Comparison of ENCODE assay signal across 1 fruit fly cellular context in the genomic region with DNA sequence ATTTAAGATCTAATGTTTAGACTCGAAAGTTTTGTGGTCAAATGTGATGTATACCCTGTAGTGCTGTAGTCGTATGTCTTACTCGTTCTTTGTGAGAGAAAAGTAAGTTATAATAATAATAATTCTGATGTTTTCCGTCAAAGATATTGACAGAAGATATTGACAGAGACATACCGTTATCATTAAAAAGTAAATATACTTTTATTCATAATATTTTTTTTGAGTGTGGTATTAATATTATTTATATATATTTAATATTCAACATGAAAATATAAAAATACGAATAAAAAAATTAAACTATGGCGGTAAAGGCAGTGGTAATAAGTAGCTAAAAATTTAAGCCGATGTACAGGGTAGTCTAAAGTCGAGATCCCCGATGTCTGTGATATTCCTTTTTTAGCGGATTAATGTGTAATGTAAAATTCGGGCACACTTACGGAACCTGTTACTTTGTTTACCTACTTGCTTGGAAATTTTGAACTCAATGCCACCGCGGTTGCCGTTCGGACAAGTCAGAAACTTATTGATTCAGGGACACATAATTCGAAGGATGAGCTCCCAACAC.
TF ChIP-seq lines count a peak whose summit lies in the region.

CG2100 (minus strand) TSS at position 51 of the 565 bp plus-strand sequence.
CG1236 (plus strand) TSS at position 444 of the 565 bp plus-strand sequence.

TF ChIP-seq in whole organism, embryonic, 481 proteins besides CTCF, POLR2A, EP300 and RAD21 (continued from another document and continues in another):
- no peak for TF ChIP-seq gsb-n (tag; optimal IDR thresholded peaks at IDR 0.05; lab: Kevin White, UChicago)
- TF ChIP-seq Lpt (GFP tag; optimal IDR thresholded peaks at IDR 0.05; lab: Kevin White, UChicago) = no peak
- peak; percentile 77 for TF ChIP-seq ttk (GFP tag; IDR thresholded peaks at IDR 0.05; lab: Robert Waterston, UW)
- TF ChIP-seq al (GFP tag; IDR thresholded peaks at IDR 0.05; lab: Robert Waterston, UW) = peak; percentile 75
- TF ChIP-seq Nf-YC (tag; optimal IDR thresholded peaks at IDR 0.05; lab: Kevin White, UChicago) = peak; percentile 72
- no peak for TF ChIP-seq hbn (GFP tag; IDR thresholded peaks at IDR 0.05; lab: Robert Waterston, UW; ENCODE audit: partially characterized antibody)
- peak; percentile 64 for TF ChIP-seq CG18764 (GFP tag; optimal IDR thresholded peaks at IDR 0.05; lab: Kevin White, UChicago)
- TF ChIP-seq CG12942 (GFP tag; optimal IDR thresholded peaks at IDR 0.05; lab: Kevin White, UChicago) = peak; percentile 71
- TF ChIP-seq CG12391 (tag; optimal IDR thresholded peaks at IDR 0.05; lab: Kevin White, UChicago) = peak; percentile 94
- TF ChIP-seq ac (GFP tag; optimal IDR thresholded peaks at IDR 0.05; lab: Kevin White, UChicago) = peak; percentile 60
- TF ChIP-seq CG17359 (tag; optimal IDR thresholded peaks at IDR 0.05; lab: Kevin White, UChicago) = peak; percentile 84
- TF ChIP-seq CG7556 (GFP tag; optimal IDR thresholded peaks at IDR 0.05; lab: Kevin White, UChicago) = peak; percentile 91
- TF ChIP-seq CG4424 (GFP tag; optimal IDR thresholded peaks at IDR 0.05; lab: Kevin White, UChicago) = peak; percentile 80
- peak in 1 of 2 experiments; percentile 66 for TF ChIP-seq Hr78 (GFP tag; optimal IDR thresholded peaks at IDR 0.05; lab: Kevin White, UChicago)
- TF ChIP-seq dimm (GFP tag; IDR thresholded peaks at IDR 0.05; lab: Robert Waterston, UW) = peak; percentile 43; the same call in 1 of the 2 replicates
- TF ChIP-seq prd (optimal IDR thresholded peaks at IDR 0.05; lab: Kevin White, UChicago) = no peak
- peak; percentile 80; the same call in 2 of the 3 replicates for TF ChIP-seq prd (GFP tag; IDR thresholded peaks at IDR 0.05; lab: Robert Waterston, UW)
- TF ChIP-seq Mes4 (GFP tag; optimal IDR thresholded peaks at IDR 0.05; lab: Kevin White, UChicago) = no peak
- TF ChIP-seq zfh1 (GFP tag; IDR thresholded peaks at IDR 0.05; lab: Robert Waterston, UW) = peak; percentile 71; the same call in 2 of the 3 replicates
- TF ChIP-seq sd (tag; optimal IDR thresholded peaks at IDR 0.05; lab: Kevin White, UChicago) = peak; percentile 65
- TF ChIP-seq CG16815 (GFP tag; optimal IDR thresholded peaks at IDR 0.05; lab: Kevin White, UChicago) = peak; percentile 80
- TF ChIP-seq Mad (GFP tag; optimal IDR thresholded peaks at IDR 0.05; lab: Kevin White, UChicago) = peak; percentile 23
- peak; percentile 89 for TF ChIP-seq gcm (GFP tag; optimal IDR thresholded peaks at IDR 0.05; lab: Kevin White, UChicago)
- peak; percentile 89 for TF ChIP-seq CG9437 (GFP tag; optimal IDR thresholded peaks at IDR 0.05; lab: Kevin White, UChicago)
- TF ChIP-seq ato (GFP tag; IDR thresholded peaks at IDR 0.05; lab: Robert Waterston, UW; ENCODE audit: partially characterized antibody) = no peak
- no peak for TF ChIP-seq Hmx (GFP tag; optimal IDR thresholded peaks at IDR 0.05; lab: Kevin White, UChicago)
- peak; percentile 73; the same call in 2 of the 3 replicates for TF ChIP-seq CG3726 (GFP tag; IDR thresholded peaks at IDR 0.05; lab: Robert Waterston, UW)
- peak; percentile 30 for TF ChIP-seq NC2β (GFP tag; optimal IDR thresholded peaks at IDR 0.05; lab: Kevin White, UChicago)
- no peak for TF ChIP-seq tx (GFP tag; optimal IDR thresholded peaks at IDR 0.05; lab: Kevin White, UChicago)
- TF ChIP-seq zf30C (GFP tag; optimal IDR thresholded peaks at IDR 0.05; lab: Kevin White, UChicago) = no peak
- TF ChIP-seq fu2 (GFP tag; optimal IDR thresholded peaks at IDR 0.05; lab: Kevin White, UChicago) = no peak
- peak; percentile 88 for TF ChIP-seq CG15269 (tag; optimal IDR thresholded peaks at IDR 0.05; lab: Kevin White, UChicago)
- TF ChIP-seq wdn (GFP tag; IDR thresholded peaks at IDR 0.05; lab: Robert Waterston, UW) = no peak
- TF ChIP-seq Doc2 (GFP tag; IDR thresholded peaks at IDR 0.05; lab: Robert Waterston, UW) = no peak
- peak; percentile 93 for TF ChIP-seq CG2712 (tag; optimal IDR thresholded peaks at IDR 0.05; lab: Kevin White, UChicago)
- peak; percentile 99 for TF ChIP-seq D19B (GFP tag; optimal IDR thresholded peaks at IDR 0.05; lab: Kevin White, UChicago)
- TF ChIP-seq pan (optimal IDR thresholded peaks at IDR 0.05; lab: Kevin White, UChicago) = peak in 1 of 2 experiments; percentile 64
- peak; percentile 65 to 81 for TF ChIP-seq pan (GFP tag; optimal IDR thresholded peaks at IDR 0.05 in 1 of 2, IDR thresholded peaks at IDR 0.05 in 1 of 2)
- peak; percentile 93 for TF ChIP-seq Sox100B (GFP tag; optimal IDR thresholded peaks at IDR 0.05; lab: Kevin White, UChicago)
- peak; percentile 59 for TF ChIP-seq Antp (GFP tag; optimal IDR thresholded peaks at IDR 0.05; lab: Kevin White, UChicago)
- no peak for TF ChIP-seq CG10321 (GFP tag; IDR thresholded peaks at IDR 0.05; lab: Robert Waterston, UW)
- peak; percentile 77 for TF ChIP-seq CG3407 (GFP tag; optimal IDR thresholded peaks at IDR 0.05; lab: Kevin White, UChicago)
- TF ChIP-seq sna (GFP tag; IDR thresholded peaks at IDR 0.05; lab: Robert Waterston, UW; ENCODE audit: partially characterized antibody) = no peak
- TF ChIP-seq HLH54F (GFP tag; optimal IDR thresholded peaks at IDR 0.05; lab: Kevin White, UChicago) = peak; percentile 37
- no peak for TF ChIP-seq Sry-δ (GFP tag; optimal IDR thresholded peaks at IDR 0.05; lab: Kevin White, UChicago)
- no peak for TF ChIP-seq Neu2 (GFP tag; optimal IDR thresholded peaks at IDR 0.05; lab: Kevin White, UChicago; ENCODE audit: borderline replicate concordance)
- TF ChIP-seq nom (GFP tag; optimal IDR thresholded peaks at IDR 0.05; lab: Kevin White, UChicago) = peak; percentile 45
- TF ChIP-seq Opbp (GFP tag; IDR thresholded peaks at IDR 0.05; lab: Robert Waterston, UW; ENCODE audit: partially characterized antibody) = no peak
- TF ChIP-seq CG34376 (GFP tag; optimal IDR thresholded peaks at IDR 0.05; lab: Kevin White, UChicago) = no peak
- TF ChIP-seq corto (GFP tag; optimal IDR thresholded peaks at IDR 0.05; lab: Kevin White, UChicago) = no peak
- TF ChIP-seq CG4820 (GFP tag; optimal IDR thresholded peaks at IDR 0.05; lab: Kevin White, UChicago) = peak; percentile 79
- no peak for TF ChIP-seq CG34224 (GFP tag; IDR thresholded peaks at IDR 0.05; lab: Robert Waterston, UW; ENCODE audit: partially characterized antibody)
- no peak for TF ChIP-seq z (GFP tag; IDR thresholded peaks at IDR 0.05; lab: Robert Waterston, UW)
- peak; percentile 85 for TF ChIP-seq CG15514 (GFP tag; optimal IDR thresholded peaks at IDR 0.05; lab: Kevin White, UChicago)
- 0 out of 3 replicates have a peak, but pooled peaks have one; percentile 33 for TF ChIP-seq gce (GFP tag; IDR thresholded peaks at IDR 0.05; lab: Robert Waterston, UW)
- TF ChIP-seq trem (tag; optimal IDR thresholded peaks at IDR 0.05; lab: Kevin White, UChicago) = peak; percentile 82
- peak; percentile 46; the same call in 1 of the 2 replicates for TF ChIP-seq cas (GFP tag; IDR thresholded peaks at IDR 0.05; lab: Robert Waterston, UW)
- TF ChIP-seq CG6813 (GFP tag; optimal IDR thresholded peaks at IDR 0.05; lab: Kevin White, UChicago) = peak; percentile 75
- no peak for TF ChIP-seq yki (optimal IDR thresholded peaks at IDR 0.05; lab: Kevin White, UChicago)
- TF ChIP-seq CG15073 (GFP tag; optimal IDR thresholded peaks at IDR 0.05; lab: Kevin White, UChicago) = no peak
- peak; percentile 59 for TF ChIP-seq MESR4 (GFP tag; optimal IDR thresholded peaks at IDR 0.05; lab: Kevin White, UChicago)
- TF ChIP-seq schlank (tag; optimal IDR thresholded peaks at IDR 0.05; lab: Kevin White, UChicago) = no peak
- peak; percentile 36 for TF ChIP-seq stwl (tag; optimal IDR thresholded peaks at IDR 0.05; lab: Kevin White, UChicago)
- no peak for TF ChIP-seq br (optimal IDR thresholded peaks at IDR 0.05; lab: Kevin White, UChicago)
- TF ChIP-seq CG10543 (GFP tag; optimal IDR thresholded peaks at IDR 0.05; lab: Kevin White, UChicago) = peak; percentile 59
- peak; percentile 57 for TF ChIP-seq CG4617 (GFP tag; optimal IDR thresholded peaks at IDR 0.05; lab: Kevin White, UChicago; ENCODE audit: borderline replicate concordance)
- TF ChIP-seq CG6689 (GFP tag; IDR thresholded peaks at IDR 0.05; lab: Robert Waterston, UW) = peak; percentile 89
- peak; percentile 94 for TF ChIP-seq CG8924 (tag; optimal IDR thresholded peaks at IDR 0.05; lab: Kevin White, UChicago)
- peak; percentile 36 for TF ChIP-seq CrebB (tag; optimal IDR thresholded peaks at IDR 0.05; lab: Kevin White, UChicago)
- no peak for TF ChIP-seq D (optimal IDR thresholded peaks at IDR 0.05; lab: Kevin White, UChicago)
- peak; percentile 82 for TF ChIP-seq D (GFP tag; optimal IDR thresholded peaks at IDR 0.05; lab: Kevin White, UChicago)
- TF ChIP-seq her (GFP tag; optimal IDR thresholded peaks at IDR 0.05; lab: Kevin White, UChicago) = no peak
- peak; percentile 73 for TF ChIP-seq cwo (GFP tag; optimal IDR thresholded peaks at IDR 0.05; lab: Kevin White, UChicago)
- peak; percentile 71 for TF ChIP-seq CG10462 (GFP tag; optimal IDR thresholded peaks at IDR 0.05; lab: Kevin White, UChicago)
- peak; percentile 40; the same call in 1 of the 2 replicates for TF ChIP-seq Adf1 (GFP tag; IDR thresholded peaks at IDR 0.05; lab: Robert Waterston, UW)
- TF ChIP-seq D19A (tag; optimal IDR thresholded peaks at IDR 0.05; lab: Kevin White, UChicago) = peak; percentile 86
- peak; percentile 30 for TF ChIP-seq zfh2 (GFP tag; optimal IDR thresholded peaks at IDR 0.05; lab: Kevin White, UChicago)
- no peak for TF ChIP-seq Hey (tag; optimal IDR thresholded peaks at IDR 0.05; lab: Kevin White, UChicago)
- peak; percentile 88 for TF ChIP-seq CG13424 (tag; optimal IDR thresholded peaks at IDR 0.05; lab: Kevin White, UChicago)
- 0 out of 2 replicates have a peak, but pooled peaks have one; percentile 70 for TF ChIP-seq CG32767 (GFP tag; IDR thresholded peaks at IDR 0.05; lab: Robert Waterston, UW)
- TF ChIP-seq CG2120 (GFP tag; optimal IDR thresholded peaks at IDR 0.05; lab: Kevin White, UChicago) = peak; percentile 72
- peak; percentile 24 for TF ChIP-seq Ets97D (GFP tag; optimal IDR thresholded peaks at IDR 0.05; lab: Kevin White, UChicago)
- peak; percentile 28 for TF ChIP-seq pzg (GFP tag; optimal IDR thresholded peaks at IDR 0.05; lab: Kevin White, UChicago)
- TF ChIP-seq Hand (GFP tag; optimal IDR thresholded peaks at IDR 0.05; lab: Kevin White, UChicago) = peak; percentile 44
- TF ChIP-seq disco-r (GFP tag; optimal IDR thresholded peaks at IDR 0.05; lab: Kevin White, UChicago) = peak; percentile 22
- no peak for TF ChIP-seq CG4282 (GFP tag; optimal IDR thresholded peaks at IDR 0.05; lab: Kevin White, UChicago)
- TF ChIP-seq CG8944 (GFP tag; optimal IDR thresholded peaks at IDR 0.05; lab: Kevin White, UChicago) = peak; percentile 40
- peak in 1 of 2 experiments; percentile 83 for TF ChIP-seq Eip74EF (GFP tag; optimal IDR thresholded peaks at IDR 0.05; lab: Kevin White, UChicago)
- peak; percentile 95 for TF ChIP-seq row (GFP tag; IDR thresholded peaks at IDR 0.05; lab: Robert Waterston, UW)
- peak; percentile 86 for TF ChIP-seq CG33557 (GFP tag; optimal IDR thresholded peaks at IDR 0.05; lab: Kevin White, UChicago)
- peak; percentile 65 for TF ChIP-seq CG4328 (GFP tag; optimal IDR thresholded peaks at IDR 0.05; lab: Kevin White, UChicago)
- TF ChIP-seq CG2129 (GFP tag; IDR thresholded peaks at IDR 0.05; lab: Robert Waterston, UW; ENCODE audit: partially characterized antibody) = no peak
- TF ChIP-seq emc (GFP tag; optimal IDR thresholded peaks at IDR 0.05; lab: Kevin White, UChicago) = no peak
- peak; percentile 70 for TF ChIP-seq CG12155 (GFP tag; optimal IDR thresholded peaks at IDR 0.05; lab: Kevin White, UChicago)
- peak; percentile 60; the same call in 1 of the 2 replicates for TF ChIP-seq E2f2 (GFP tag; IDR thresholded peaks at IDR 0.05; lab: Robert Waterston, UW)
- peak; percentile 85 for TF ChIP-seq NfI (GFP tag; optimal IDR thresholded peaks at IDR 0.05; lab: Kevin White, UChicago)
- TF ChIP-seq zen (tag; optimal IDR thresholded peaks at IDR 0.05; lab: Kevin White, UChicago) = peak; percentile 85
- peak; percentile 38 for TF ChIP-seq CG2202 (tag; optimal IDR thresholded peaks at IDR 0.05; lab: Kevin White, UChicago)
- no peak for TF ChIP-seq CG43689 (GFP tag; IDR thresholded peaks at IDR 0.05; lab: Robert Waterston, UW)
- peak; percentile 68; the same call in 1 of the 2 replicates for TF ChIP-seq CG32532 (GFP tag; IDR thresholded peaks at IDR 0.05; lab: Robert Waterston, UW)
- TF ChIP-seq ab (GFP tag; optimal IDR thresholded peaks at IDR 0.05; lab: Kevin White, UChicago) = peak; percentile 62
- 0 out of 2 replicates have a peak, but pooled peaks have one; percentile 33 for TF ChIP-seq CG11085 (GFP tag; IDR thresholded peaks at IDR 0.05; lab: Robert Waterston, UW)
- peak; percentile 89 for TF ChIP-seq grau (tag; optimal IDR thresholded peaks at IDR 0.05; lab: Kevin White, UChicago)
- TF ChIP-seq tgo (GFP tag; IDR thresholded peaks at IDR 0.05; lab: Robert Waterston, UW) = peak; percentile 82
- TF ChIP-seq tin (GFP tag; optimal IDR thresholded peaks at IDR 0.05; lab: Kevin White, UChicago) = peak; percentile 82
- peak; percentile 10 for TF ChIP-seq slp2 (GFP tag; optimal IDR thresholded peaks at IDR 0.05; lab: Kevin White, UChicago)
- peak in 1 of 2 experiments; percentile 6 for TF ChIP-seq insv (GFP tag; optimal IDR thresholded peaks at IDR 0.05; lab: Kevin White, UChicago)
- TF ChIP-seq crp (GFP tag; optimal IDR thresholded peaks at IDR 0.05; lab: Kevin White, UChicago) = peak in 1 of 2 experiments; percentile 35
- TF ChIP-seq tll (GFP tag; optimal IDR thresholded peaks at IDR 0.05; lab: Kevin White, UChicago) = peak in 1 of 2 experiments; percentile 32
- TF ChIP-seq Dp (GFP tag; optimal IDR thresholded peaks at IDR 0.05; lab: Kevin White, UChicago) = peak; percentile 21
- TF ChIP-seq CG32772 (GFP tag; IDR thresholded peaks at IDR 0.05; lab: Robert Waterston, UW) = peak; percentile 46; the same call in 1 of the 2 replicates
- TF ChIP-seq CG18011 (GFP tag; optimal IDR thresholded peaks at IDR 0.05; lab: Kevin White, UChicago) = peak; percentile 37
- peak; percentile 53 to 91 for TF ChIP-seq Hr51 (GFP tag; optimal IDR thresholded peaks at IDR 0.05; lab: Kevin White, UChicago)
- TF ChIP-seq unpg (GFP tag; optimal IDR thresholded peaks at IDR 0.05; lab: Kevin White, UChicago) = peak; percentile 84
- TF ChIP-seq PHDP (tag; optimal IDR thresholded peaks at IDR 0.05; lab: Kevin White, UChicago) = peak; percentile 88
- TF ChIP-seq CG6272 (GFP tag; IDR thresholded peaks at IDR 0.05; lab: Robert Waterston, UW) = peak; percentile 66
- TF ChIP-seq CG12299 (tag; optimal IDR thresholded peaks at IDR 0.05; lab: Kevin White, UChicago) = peak; percentile 63
- peak; percentile 85 for TF ChIP-seq Meics (GFP tag; optimal IDR thresholded peaks at IDR 0.05; lab: Kevin White, UChicago)
- no peak for TF ChIP-seq eyg (GFP tag; optimal IDR thresholded peaks at IDR 0.05; lab: Kevin White, UChicago)
- no peak; the same call in 1 of the 2 replicates for TF ChIP-seq ro (GFP tag; IDR thresholded peaks at IDR 0.05; lab: Robert Waterston, UW)
